Worm (Caenorhabditis elegans) whole organism, late embryonic: Measurements from ENCODE around the gene orc-3.

Experiments
- ama-1 ChIP-seq: fragments of 150-350 bp; optimal IDR thresholded peaks from 2 replicates; lab custom pipeline; 2014
- ceh-2 ChIP-seq: sonication (generic microtip); optimal IDR thresholded peaks from 2 replicates; lab custom pipeline; 2016; ENCODE audit warnings: missing genotype, missing genetic modification characterization, missing compliant biosample characterization
- ceh-31 ChIP-seq: sonication (generic microtip); optimal IDR thresholded peaks from 2 replicates; lab custom pipeline; 2016; ENCODE audit warnings: missing genetic modification characterization, missing compliant biosample characterization
- che-1 ChIP-seq: sonication (generic microtip); optimal IDR thresholded peaks from 2 replicates; lab custom pipeline; 2016; ENCODE audit warnings: mild to moderate bottlenecking, missing genetic modification characterization, missing compliant biosample characterization
- elt-2 ChIP-seq: sonication (generic microtip); optimal IDR thresholded peaks from 2 replicates; lab custom pipeline; 2016; ENCODE audit warnings: missing genetic modification reagents, missing genetic modification characterization, missing compliant biosample characterization
- hlh-13 ChIP-seq: fragments of 200-800 bp; sonication (Bioruptor generic); optimal IDR thresholded peaks from 2 replicates; lab custom pipeline; 2018; ENCODE audit warnings: mild to moderate bottlenecking, missing genetic modification characterization, missing compliant biosample characterization
- hlh-30 ChIP-seq: sonication (generic microtip); optimal IDR thresholded peaks from 2 replicates; lab custom pipeline; 2017; ENCODE audit warnings: antibody characterized with exemption, missing genetic modification characterization, missing compliant biosample characterization; ENCODE audit not compliant: insufficient read depth
- mec-3 ChIP-seq: sonication (generic microtip); optimal IDR thresholded peaks from 2 replicates; lab custom pipeline; 2016; ENCODE audit warnings: borderline replicate concordance, missing genetic modification characterization, missing compliant biosample characterization
- nfya-1 ChIP-seq: sonication (generic microtip); optimal IDR thresholded peaks from 2 replicates; lab custom pipeline; 2017; ENCODE audit warnings: missing genetic modification characterization, mild to moderate bottlenecking, missing compliant biosample characterization, antibody characterized with exemption, moderate library complexity
- pag-3 ChIP-seq: sonication (generic microtip); optimal IDR thresholded peaks from 2 replicates; lab custom pipeline; 2016; ENCODE audit warnings: missing compliant biosample characterization, missing genetic modification characterization, borderline replicate concordance
- pha-4 ChIP-seq: fragments of 150-350 bp; optimal IDR thresholded peaks from 2 replicates; lab custom pipeline; 2018; ENCODE audit warnings: missing biosample characterization, missing genetic modification reagents, missing genetic modification characterization
- tbx-2 ChIP-seq: sonication (generic microtip); optimal IDR thresholded peaks from 2 replicates; lab custom pipeline; 2016; ENCODE audit warnings: missing genetic modification characterization, missing compliant biosample characterization

- TF ChIP-seq elt-2 (tag; lab: Kevin White, UChicago): peak; percentile 10
- TF ChIP-seq mec-3 (tag; lab: Kevin White, UChicago): no peak
- TF ChIP-seq pag-3 (tag; lab: Kevin White, UChicago): no peak
- TF ChIP-seq ama-1 (lab: Kevin White, UChicago): no peak
- TF ChIP-seq ceh-2 (tag; lab: Kevin White, UChicago): no peak
- no peak for TF ChIP-seq che-1 (tag; lab: Kevin White, UChicago)
- TF ChIP-seq hlh-30 (tag; lab: Kevin White, UChicago): no peak
- TF ChIP-seq hlh-13: no peak
- TF ChIP-seq ceh-31 (tag; lab: Kevin White, UChicago): no peak
- no peak for TF ChIP-seq nfya-1 (tag; lab: Kevin White, UChicago)
- no peak for TF ChIP-seq pha-4 (tag; lab: Kevin White, UChicago)
- TF ChIP-seq tbx-2 (tag; lab: Kevin White, UChicago): no peak
Observed at ce11 chrIII:1214680-1215079, 6.7 kb downstream of the orc-3 start, which contains the start of gene Y119D3B.21.
